Fruit fly (Drosophila melanogaster) whole organism, pupa: ENCODE measurements around the gene CG17141.

Experiments
- D1 ChIP-seq: fragments of 200-800 bp; sonication (Bioruptor generic); optimal IDR thresholded peaks from 2 replicates; lab custom pipeline; 2018; ENCODE audit warnings: missing biosample characterization, mild to moderate bottlenecking, missing genetic modification characterization, moderate library complexity
- Snoo ChIP-seq: fragments of 200-800 bp; sonication (Bioruptor generic); optimal IDR thresholded peaks from 3 replicates; lab custom pipeline; 2017; ENCODE audit warnings: missing biosample characterization, mild to moderate bottlenecking, missing genetic modification characterization, inconsistent platforms

- TF ChIP-seq Snoo, result no peak
- TF ChIP-seq D1 (tag; lab: Kevin White, UChicago), result no peak
These were observed 14.4 kb downstream of the CG17141 start for dm6 chr3R:22732995-22733394.
